Worm (Caenorhabditis elegans) whole organism, L4/young adult: ENCODE results near the gene ZK1248.20.

Source experiments
- W03F9.2 ChIP-seq: fragments of 150-350 bp; optimal IDR thresholded peaks from 2 replicates; lab custom pipeline; 2014; ENCODE audit warnings: missing biosample characterization, missing genetic modification characterization
- dao-5 ChIP-seq: sonication (generic microtip); optimal IDR thresholded peaks from 2 replicates; lab custom pipeline; 2016; ENCODE audit warnings: missing genotype, missing genetic modification characterization, moderate library complexity, missing compliant biosample characterization
- him-1 ChIP-seq: sonication (generic microtip); optimal IDR thresholded peaks from 2 replicates; lab custom pipeline; 2016; ENCODE audit warnings: missing genotype, missing genetic modification reagents, missing genetic modification characterization, missing compliant biosample characterization

DNA sequence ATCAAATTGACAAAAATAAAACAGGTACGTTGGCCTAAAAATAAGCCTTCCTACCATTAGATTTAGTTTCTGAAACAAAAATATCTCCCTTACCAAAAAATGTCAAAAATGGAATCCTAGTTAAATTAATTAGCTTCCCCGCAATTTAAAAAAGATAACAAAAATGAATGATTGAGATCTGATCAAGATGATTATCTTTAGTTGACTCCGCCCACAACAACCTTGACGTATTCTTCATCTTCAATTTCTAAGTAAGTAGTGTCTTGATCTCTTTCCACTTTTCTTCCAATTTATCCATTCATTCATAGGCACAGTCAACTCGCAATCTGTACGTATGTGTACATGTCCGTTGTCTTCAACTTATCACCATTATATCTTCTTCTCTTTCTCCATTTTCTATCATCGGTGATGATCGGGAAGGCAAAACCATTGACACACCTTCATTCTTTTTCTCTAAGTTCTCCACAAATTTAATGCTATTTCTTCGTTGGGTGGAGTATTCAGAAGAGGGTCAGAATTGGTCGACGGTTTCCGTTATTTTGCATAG lies 48.1 kb upstream of the ZK1248.20 start:
- TF ChIP-seq dao-5 (tag; lab: Kevin White, UChicago) (no peak), W03F9.2 (tag; lab: Kevin White, UChicago) (no peak), him-1 (tag; lab: Kevin White, UChicago) (no peak)
